Worm (Caenorhabditis elegans) whole organism, L3 larva: ENCODE results near the gene wdfy-2.

Source experiments
- ZK546.5 ChIP-seq: sonication (generic microtip); optimal IDR thresholded peaks from 2 replicates; lab custom pipeline; 2017; ENCODE audit warnings: missing biosample characterization, missing genetic modification characterization
- aly-2 ChIP-seq: fragments of 150-350 bp; optimal IDR thresholded peaks from 2 replicates; lab custom pipeline; 2014; ENCODE audit warnings: missing biosample characterization, missing genetic modification characterization
- ama-1 ChIP-seq: fragments of 150-350 bp; optimal IDR thresholded peaks from 2 replicates; lab custom pipeline; 2018
- daf-12 ChIP-seq: fragments of 150-350 bp; optimal IDR thresholded peaks from 2 replicates; lab custom pipeline; 2014; ENCODE audit warnings: missing biosample characterization, missing genetic modification reagents, missing genetic modification characterization
- egl-5 ChIP-seq: fragments of 150-350 bp; optimal IDR thresholded peaks from 2 replicates; lab custom pipeline; 2017; ENCODE audit warnings: missing biosample characterization, missing genetic modification reagents, missing genetic modification characterization, inconsistent platforms
- elt-2 ChIP-seq: sonication (generic microtip); optimal IDR thresholded peaks from 2 replicates; lab custom pipeline; 2016; ENCODE audit warnings: missing genetic modification reagents, mild to moderate bottlenecking, missing genetic modification characterization, missing compliant biosample characterization
- eor-1 ChIP-seq, 2 experiments: fragments of 150-350 bp; optimal IDR thresholded peaks; 2 replicates each; lab custom pipeline; 2014 to 2018; ENCODE audit warnings: missing biosample characterization in 2 of 2, missing genetic modification characterization in 2 of 2
- fkh-10 ChIP-seq: sonication (generic microtip); optimal IDR thresholded peaks from 2 replicates; lab custom pipeline; 2017; ENCODE audit warnings: missing biosample characterization, missing genetic modification reagents, missing genetic modification characterization
- fkh-2 ChIP-seq: fragments of 150-350 bp; optimal IDR thresholded peaks from 2 replicates; lab custom pipeline; 2014; ENCODE audit warnings: missing biosample characterization, missing genetic modification reagents, missing genetic modification characterization
- fos-1 ChIP-seq: fragments of 150-350 bp; optimal IDR thresholded peaks from 2 replicates; lab custom pipeline; 2014; ENCODE audit warnings: missing biosample characterization, missing genetic modification characterization
- jun-1 ChIP-seq: fragments of 150-350 bp; optimal IDR thresholded peaks from 2 replicates; lab custom pipeline; 2014; ENCODE audit warnings: missing biosample characterization, missing genetic modification reagents, missing genetic modification characterization
- lin-15B ChIP-seq: fragments of 150-350 bp; optimal IDR thresholded peaks from 2 replicates; lab custom pipeline; 2014; ENCODE audit warnings: missing biosample characterization, missing genetic modification characterization
- lin-39 ChIP-seq: fragments of 150-350 bp; optimal IDR thresholded peaks from 2 replicates; lab custom pipeline; 2018; ENCODE audit warnings: missing biosample characterization, missing genetic modification reagents, missing genetic modification characterization
- lsy-12 ChIP-seq: sonication (generic microtip); optimal IDR thresholded peaks from 2 replicates; lab custom pipeline; 2016; ENCODE audit warnings: mild to moderate bottlenecking, missing genetic modification characterization, missing compliant biosample characterization
- mml-1 ChIP-seq: fragments of 150-350 bp; sonication (generic microtip); optimal IDR thresholded peaks from 3 replicates; lab custom pipeline; 2014; ENCODE audit warnings: missing biosample characterization, missing genetic modification characterization
- nfya-1 ChIP-seq: sonication (generic microtip); optimal IDR thresholded peaks from 2 replicates; lab custom pipeline; 2017; ENCODE audit warnings: missing genetic modification characterization, mild to moderate bottlenecking, missing compliant biosample characterization, antibody characterized with exemption, moderate library complexity; ENCODE audit not compliant: insufficient read depth
- nhr-11 ChIP-seq: fragments of 150-350 bp; optimal IDR thresholded peaks from 2 replicates; lab custom pipeline; 2014; ENCODE audit warnings: missing biosample characterization, missing genetic modification characterization
- nhr-12 ChIP-seq: fragments of 150-350 bp; optimal IDR thresholded peaks from 2 replicates; lab custom pipeline; 2014; ENCODE audit warnings: missing biosample characterization, missing genetic modification characterization
- nhr-23 ChIP-seq: fragments of 150-350 bp; optimal IDR thresholded peaks from 2 replicates; lab custom pipeline; 2014; ENCODE audit warnings: missing biosample characterization, missing genetic modification reagents, missing genetic modification characterization
- nhr-237 ChIP-seq: fragments of 150-350 bp; optimal IDR thresholded peaks from 2 replicates; lab custom pipeline; 2014; ENCODE audit warnings: missing biosample characterization, missing genetic modification characterization
- nhr-28 ChIP-seq: fragments of 150-350 bp; optimal IDR thresholded peaks from 2 replicates; lab custom pipeline; 2014; ENCODE audit warnings: missing biosample characterization, missing genetic modification characterization
- nhr-43 ChIP-seq: sonication (generic microtip); optimal IDR thresholded peaks from 2 replicates; lab custom pipeline; 2016; ENCODE audit warnings: mild to moderate bottlenecking, missing genetic modification characterization, missing compliant biosample characterization; ENCODE audit not compliant: poor library complexity, severe bottlenecking
- nhr-67 ChIP-seq: fragments of 150-350 bp; optimal IDR thresholded peaks from 2 replicates; lab custom pipeline; 2014; ENCODE audit warnings: missing biosample characterization, missing genetic modification characterization
- nhr-76 ChIP-seq: fragments of 150-350 bp; sonication (generic microtip); optimal IDR thresholded peaks from 5 replicates; lab custom pipeline; 2014; ENCODE audit warnings: missing biosample characterization, missing genetic modification characterization
- pha-4 ChIP-seq: fragments of 150-350 bp; optimal IDR thresholded peaks from 2 replicates; lab custom pipeline; 2014; ENCODE audit warnings: missing biosample characterization, missing genetic modification reagents, missing genetic modification characterization
- pqm-1 ChIP-seq: fragments of 150-350 bp; optimal IDR thresholded peaks from 2 replicates; lab custom pipeline; 2017; ENCODE audit warnings: missing biosample characterization, missing genetic modification characterization, inconsistent platforms
- sea-2 ChIP-seq: fragments of 150-350 bp; sonication (generic microtip); optimal IDR thresholded peaks from 4 replicates; lab custom pipeline; 2014; ENCODE audit warnings: missing biosample characterization, missing genetic modification reagents, missing genetic modification characterization
- skn-1 ChIP-seq: fragments of 150-350 bp; optimal IDR thresholded peaks from 2 replicates; lab custom pipeline; 2014; ENCODE audit warnings: missing biosample characterization, missing genetic modification characterization
- snpc-4 ChIP-seq: fragments of 150-350 bp; optimal IDR thresholded peaks from 2 replicates; lab custom pipeline; 2014; ENCODE audit warnings: missing biosample characterization, missing genetic modification characterization
- tbx-2 ChIP-seq: sonication (generic microtip); optimal IDR thresholded peaks from 2 replicates; lab custom pipeline; 2016; ENCODE audit warnings: mild to moderate bottlenecking, missing genetic modification characterization, missing compliant biosample characterization
- unc-39 ChIP-seq: sonication (generic microtip); optimal IDR thresholded peaks from 4 replicates; lab custom pipeline; 2017; ENCODE audit warnings: missing biosample characterization, missing genetic modification characterization
- unc-62 ChIP-seq: fragments of 150-350 bp; sonication (generic microtip); optimal IDR thresholded peaks from 4 replicates; lab custom pipeline; 2014; ENCODE audit warnings: missing biosample characterization, missing genetic modification reagents, missing genetic modification characterization
- zag-1 ChIP-seq: fragments of 150-350 bp; optimal IDR thresholded peaks from 2 replicates; lab custom pipeline; 2014; ENCODE audit warnings: missing biosample characterization, missing genetic modification characterization

wdfy-2 gene

DNA sequence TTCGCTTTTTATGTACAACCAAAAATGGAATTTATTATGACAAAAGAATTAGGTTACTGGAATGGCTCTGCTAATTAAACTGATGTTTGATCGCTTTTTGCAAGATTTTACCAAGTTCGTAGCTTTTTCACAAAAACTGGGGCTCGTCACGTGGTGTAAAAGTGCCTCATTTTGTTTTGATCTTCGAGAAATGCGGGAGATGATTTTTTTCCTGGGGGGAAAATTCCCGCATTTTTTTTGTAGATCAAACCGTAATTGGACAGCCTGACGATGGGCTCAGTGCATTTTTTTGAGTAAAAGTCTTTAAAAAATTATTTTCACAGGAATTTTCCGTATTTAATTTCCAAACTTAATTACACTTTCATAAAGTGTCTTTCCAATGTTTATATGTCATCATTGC is 30.5 kb upstream of the wdfy-2 start:
- TF ChIP-seq snpc-4 (no peak), fkh-10 (no peak), nhr-43 (no peak), nhr-28 (no peak), nhr-237 (tag; lab: Kevin White, UChicago) (no peak), nfya-1 (tag; lab: Kevin White, UChicago) (no peak), unc-39 (tag; lab: Kevin White, UChicago) (no peak), zag-1 (tag; lab: Kevin White, UChicago) (no peak), tbx-2 (tag; lab: Kevin White, UChicago) (no peak), nhr-67 (no peak), mml-1 (tag; lab: Kevin White, UChicago) (no peak)
- TF ChIP-seq, all 47 proteins: peak for 0

DNA sequence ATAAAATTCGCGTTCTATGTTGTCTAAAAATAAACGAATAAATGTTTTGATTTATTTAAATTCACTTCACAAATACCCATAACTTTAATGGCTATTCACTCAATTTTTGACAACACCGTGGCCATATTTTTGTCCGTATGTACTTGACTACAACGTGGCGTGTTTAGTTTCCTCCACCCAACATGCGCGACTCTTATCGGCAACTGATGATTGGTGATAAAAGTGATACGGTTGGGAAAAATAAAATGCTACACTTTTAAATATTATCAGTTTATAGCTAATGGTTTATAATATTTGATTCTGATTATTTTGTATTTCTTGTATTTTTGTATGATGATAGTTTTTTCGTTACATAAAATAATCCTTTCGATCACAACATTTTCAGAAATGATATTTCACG is 28.0 kb upstream of the wdfy-2 start, which contains the start of gene acs-7:
Gene acs-7 (plus strand): TSS at position 386 of the 400 bp plus-strand sequence.
- TF ChIP-seq ama-1 (lab: Kevin White, UChicago) (no peak), nhr-76 (tag; lab: Kevin White, UChicago) (peak; percentile 81), elt-2 (tag; lab: Kevin White, UChicago) (peak; percentile 98), daf-12 (tag; lab: Kevin White, UChicago) (no peak), ZK546.5 (tag; lab: Kevin White, UChicago) (no peak), skn-1 (no peak), zag-1 (tag; lab: Kevin White, UChicago) (no peak), pqm-1 (peak; percentile 99), nfya-1 (tag; lab: Kevin White, UChicago) (peak; percentile 34), pha-4 (peak; percentile 64), nhr-28 (no peak), jun-1 (peak; percentile 64)

DNA sequence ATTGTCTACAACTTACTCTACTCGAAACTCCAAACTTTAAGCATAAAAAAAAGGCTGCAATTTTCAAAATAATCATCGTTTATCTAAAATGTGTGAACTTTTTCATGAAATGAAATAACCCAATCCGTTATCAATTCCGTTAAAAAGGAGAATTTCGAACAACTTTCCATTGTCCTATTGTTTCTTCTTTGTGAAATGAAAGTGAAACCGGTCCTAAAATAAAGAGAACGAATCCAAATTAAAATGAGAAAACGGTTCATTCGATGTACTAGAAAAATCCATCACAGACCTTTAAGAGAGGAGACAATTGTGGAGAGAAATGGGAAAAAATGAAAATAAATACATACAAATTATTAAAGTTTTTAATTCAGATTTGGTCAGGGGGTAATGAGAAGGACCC is 24.0 kb upstream of the wdfy-2 start, which contains the start of gene C01G6.9:
Gene C01G6.9 (minus strand): TSS at position 141 of the 400 bp plus-strand sequence.
- no peak for TF ChIP-seq sea-2
- TF ChIP-seq elt-2 (tag; lab: Kevin White, UChicago) = no peak
- no peak for TF ChIP-seq nhr-76 (tag; lab: Kevin White, UChicago)
- TF ChIP-seq unc-62 (GFP tag; lab: Kevin White, UChicago) = no peak
- no peak for TF ChIP-seq pha-4
- TF ChIP-seq pqm-1 = no peak
- TF ChIP-seq ama-1 (lab: Kevin White, UChicago) = no peak
- no peak for TF ChIP-seq nhr-11

DNA sequence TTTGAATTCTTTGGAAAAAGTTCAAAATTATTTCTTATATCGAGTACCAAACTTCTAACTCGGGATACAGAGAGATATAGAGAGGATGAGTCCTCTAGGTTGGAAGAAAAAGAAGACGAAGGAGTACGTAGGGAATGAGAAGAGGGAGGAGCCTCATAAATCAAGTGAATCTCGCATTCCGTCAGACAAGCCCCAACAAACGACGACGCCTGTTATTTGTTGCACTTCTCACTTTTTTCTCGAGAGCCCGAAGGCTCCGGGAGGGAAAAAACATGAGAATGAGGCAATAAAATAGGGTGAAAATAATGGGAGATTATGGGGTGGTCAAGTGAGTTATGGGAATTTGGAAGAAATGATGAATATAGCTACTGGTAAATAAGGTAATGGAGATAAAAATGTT is 20.0 kb upstream of the wdfy-2 start:
- TF ChIP-seq lin-39 = peak; percentile 86
- TF ChIP-seq nhr-237 (tag; lab: Kevin White, UChicago) = no peak
- peak; percentile 32 for TF ChIP-seq nfya-1 (tag; lab: Kevin White, UChicago)
- no peak for TF ChIP-seq snpc-4
- TF ChIP-seq egl-5 (tag; lab: Kevin White, UChicago) = peak; percentile 89

DNA sequence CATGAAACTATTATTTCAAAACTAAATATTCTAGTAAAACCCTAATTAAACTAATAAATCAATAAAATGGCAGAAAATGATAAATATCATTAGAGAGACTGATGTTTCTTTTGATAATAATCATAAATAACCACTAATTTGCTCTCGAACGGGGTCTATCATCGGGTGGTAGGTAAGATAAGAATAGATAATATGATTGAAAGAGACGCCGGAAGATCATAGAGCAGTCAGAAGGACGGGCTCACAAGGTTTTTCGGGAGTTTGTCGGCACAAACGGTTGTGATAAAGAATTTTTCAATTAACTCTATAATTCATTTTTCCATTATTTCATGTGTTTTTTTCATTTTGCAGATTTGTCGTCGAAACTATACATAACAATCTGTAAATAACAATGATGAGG is 18.6 kb upstream of the wdfy-2 start:
- TF ChIP-seq daf-12 (tag; lab: Kevin White, UChicago) (no peak), pha-4 (peak; percentile 47), pqm-1 (peak; percentile 93), elt-2 (tag; lab: Kevin White, UChicago) (peak; percentile 95), jun-1 (peak; percentile 42)
- TF ChIP-seq, all 47 proteins: peak for 4

DNA sequence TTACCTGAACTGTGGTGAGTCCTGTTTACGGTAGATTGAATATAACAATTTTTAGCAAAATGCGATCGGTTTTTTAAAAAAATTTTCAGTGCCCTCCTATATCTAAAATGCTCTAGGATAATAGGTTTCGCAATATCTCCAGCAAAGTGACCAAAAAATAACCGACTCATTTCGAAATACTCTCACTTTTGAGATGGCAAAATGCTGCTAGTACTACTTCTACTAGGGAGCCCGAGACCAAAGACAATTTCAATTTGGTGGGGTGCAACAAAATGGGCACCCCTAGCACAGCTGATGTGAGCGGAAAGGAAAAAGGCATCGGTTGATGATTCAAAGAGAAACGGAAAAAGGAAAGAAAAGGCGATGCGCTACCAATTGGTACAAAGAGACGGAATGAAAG is 16.1 kb upstream of the wdfy-2 start:
- TF ChIP-seq mml-1 (tag; lab: Kevin White, UChicago) = no peak
- TF ChIP-seq egl-5 (tag; lab: Kevin White, UChicago) = no peak
- no peak for TF ChIP-seq aly-2 (tag; lab: Kevin White, UChicago)
- no peak for TF ChIP-seq nhr-12 (tag; lab: Kevin White, UChicago)
- TF ChIP-seq nhr-23 (tag; lab: Kevin White, UChicago) = no peak
- TF ChIP-seq, all 47 proteins: peak for 0

DNA sequence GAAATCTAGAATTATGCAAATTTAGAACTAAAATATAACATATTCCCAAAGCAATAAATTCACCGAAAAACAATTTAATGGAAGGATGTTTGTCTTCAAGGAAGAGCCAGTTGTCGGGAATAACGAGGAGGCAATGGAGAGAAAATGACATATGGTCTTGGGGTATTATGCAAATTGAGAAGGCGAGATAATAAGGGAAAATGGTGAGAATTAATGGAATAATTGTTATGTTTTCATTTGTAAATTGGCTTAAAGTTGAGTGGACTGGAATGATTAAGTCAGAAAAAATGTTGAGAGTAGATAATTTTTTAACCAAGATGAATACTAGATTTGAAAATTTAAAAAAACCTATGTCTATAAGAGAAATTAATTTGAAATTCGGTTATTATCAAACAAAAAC is 14.8 kb upstream of the wdfy-2 start:
- TF ChIP-seq sea-2 (no peak), ama-1 (lab: Kevin White, UChicago) (no peak), nhr-11 (no peak), lsy-12 (no peak), aly-2 (tag; lab: Kevin White, UChicago) (no peak), fkh-2 (tag; lab: Kevin White, UChicago) (no peak), nhr-43 (no peak), pqm-1 (no peak), jun-1 (no peak), egl-5 (tag; lab: Kevin White, UChicago) (no peak), lin-15B (tag; lab: Kevin White, UChicago) (no peak), fkh-10 (no peak), nhr-23 (tag; lab: Kevin White, UChicago) (no peak), fos-1 (no peak), nhr-67 (no peak), eor-1 (tag; optimal IDR thresholded peaks at IDR 0.05; lab: Kevin White, UChicago) (no peak)
